Worm (Caenorhabditis elegans) whole organism, L1 larva: Measurements from ENCODE around the gene ZC449.8.

Source experiments
- C04F5.9 ChIP-seq: sonication (generic microtip); optimal IDR thresholded peaks from 2 replicates; lab custom pipeline; 2016; ENCODE audit warnings: missing genetic modification characterization, missing compliant biosample characterization
- C16A3.4 ChIP-seq: fragments of 150-350 bp; optimal IDR thresholded peaks from 2 replicates; lab custom pipeline; 2014; ENCODE audit warnings: missing biosample characterization, missing genetic modification characterization
- F16B12.6 ChIP-seq: fragments of 150-350 bp; optimal IDR thresholded peaks from 2 replicates; lab custom pipeline; 2014; ENCODE audit warnings: missing biosample characterization, missing genetic modification characterization
- Y116A8C.19 ChIP-seq: sonication (generic microtip); optimal IDR thresholded peaks from 2 replicates; lab custom pipeline; 2016; ENCODE audit warnings: missing compliant biosample characterization, missing genetic modification characterization, borderline replicate concordance
- alr-1 ChIP-seq: fragments of 200-800 bp; sonication (Bioruptor generic); optimal IDR thresholded peaks from 2 replicates; lab custom pipeline; 2018; ENCODE audit warnings: borderline replicate concordance, mild to moderate bottlenecking, missing genetic modification characterization, missing compliant biosample characterization
- aly-2 ChIP-seq: fragments of 150-350 bp; optimal IDR thresholded peaks from 2 replicates; lab custom pipeline; 2014; ENCODE audit warnings: missing biosample characterization, missing genetic modification characterization
- ama-1 ChIP-seq: fragments of 150-350 bp; optimal IDR thresholded peaks from 2 replicates; lab custom pipeline; 2014
- blmp-1 ChIP-seq: fragments of 150-350 bp; optimal IDR thresholded peaks from 2 replicates; lab custom pipeline; 2014; ENCODE audit warnings: missing biosample characterization, missing genetic modification characterization
- dpl-1 ChIP-seq, 3 experiments: fragments of 150-350 bp in 2 of 3; sonication (generic microtip) in 1 of 3; optimal IDR thresholded peaks; 2 replicates each; lab custom pipeline; 2014 to 2017; ENCODE audit warnings: missing biosample characterization in 3 of 3, missing genetic modification characterization in 3 of 3, missing genetic modification reagents in 3 of 3
- dsc-1 ChIP-seq: sonication (generic microtip); optimal IDR thresholded peaks from 2 replicates; lab custom pipeline; 2016; ENCODE audit warnings: mild to moderate bottlenecking, missing genetic modification characterization, missing compliant biosample characterization
- efl-1 ChIP-seq, 4 experiments: fragments of 150-350 bp; optimal IDR thresholded peaks in 3 of 4; peaks in 1 of 4; 1 replicate in 1 of 4; 2 replicates in 3 of 4; lab custom pipeline; 2014; ENCODE audit warnings: missing biosample characterization in 2 of 4, missing genetic modification characterization in 2 of 4, missing genetic modification reagents in 2 of 4
- efl-3 ChIP-seq: fragments of 200-800 bp; sonication (Bioruptor generic); optimal IDR thresholded peaks from 2 replicates; lab custom pipeline; 2018; ENCODE audit warnings: mild to moderate bottlenecking, missing genetic modification characterization, missing compliant biosample characterization
- elt-2 ChIP-seq: sonication (generic microtip); optimal IDR thresholded peaks from 2 replicates; lab custom pipeline; 2016; ENCODE audit warnings: missing genetic modification characterization, mild to moderate bottlenecking, inconsistent platforms, missing compliant biosample characterization, missing genetic modification reagents
- grh-1 ChIP-seq: fragments of 200-800 bp; sonication (Bioruptor generic); IDR thresholded peaks from 2 replicates; pipeline ENCODE4 v1.3.6; 2022; ENCODE audit warnings: missing genetic modification reagents, missing genetic modification characterization, missing compliant biosample characterization
- hlh-17 ChIP-seq: fragments of 200-800 bp; sonication (Bioruptor generic); optimal IDR thresholded peaks from 2 replicates; lab custom pipeline; 2018; ENCODE audit warnings: missing genetic modification characterization, mild to moderate bottlenecking, missing compliant biosample characterization, moderate library complexity, borderline replicate concordance
- hpl-2 ChIP-seq: fragments of 150-350 bp; optimal IDR thresholded peaks from 2 replicates; lab custom pipeline; 2014; ENCODE audit warnings: missing biosample characterization, missing genetic modification reagents, missing genetic modification characterization
- isw-1 ChIP-seq: fragments of 200-800 bp; sonication (Bioruptor generic); IDR thresholded peaks from 2 replicates; pipeline ENCODE4 v1.3.6; 2022; ENCODE audit warnings: missing genetic modification characterization, missing compliant biosample characterization
- lin-13 ChIP-seq: fragments of 150-350 bp; optimal IDR thresholded peaks from 2 replicates; lab custom pipeline; 2014; ENCODE audit warnings: missing biosample characterization, missing genetic modification reagents, missing genetic modification characterization
- lin-14 ChIP-seq: fragments of 200-800 bp; sonication (Bioruptor generic); optimal IDR thresholded peaks from 2 replicates; lab custom pipeline; 2018; ENCODE audit warnings: mild to moderate bottlenecking, missing genetic modification characterization, moderate library complexity, missing compliant biosample characterization
- lin-15B ChIP-seq: fragments of 150-350 bp; sonication (generic microtip); optimal IDR thresholded peaks from 3 replicates; lab custom pipeline; 2014; ENCODE audit warnings: missing biosample characterization, missing genetic modification characterization
- lin-35 ChIP-seq, 2 experiments: fragments of 150-350 bp; optimal IDR thresholded peaks; 2 replicates each; lab custom pipeline; 2014; ENCODE audit warnings: missing biosample characterization in 2 of 2, missing genetic modification characterization in 2 of 2, missing genetic modification reagents in 2 of 2
- lir-3 ChIP-seq: sonication (generic microtip); optimal IDR thresholded peaks from 2 replicates; lab custom pipeline; 2016; ENCODE audit warnings: mild to moderate bottlenecking, missing genetic modification characterization, moderate library complexity, missing compliant biosample characterization; ENCODE audit not compliant: poor library complexity
- lsy-2 ChIP-seq, 2 experiments: fragments of 150-350 bp; optimal IDR thresholded peaks; 2 replicates each; lab custom pipeline; 2014; ENCODE audit warnings: missing biosample characterization in 2 of 2, missing genetic modification characterization in 2 of 2
- mab-9 ChIP-seq: fragments of 200-800 bp; sonication (Bioruptor generic); IDR thresholded peaks from 2 replicates; pipeline ENCODE4 v1.3.6; 2022; ENCODE audit warnings: missing genetic modification reagents, missing genetic modification characterization, missing compliant biosample characterization
- mep-1 ChIP-seq: fragments of 150-350 bp; optimal IDR thresholded peaks from 2 replicates; lab custom pipeline; 2014; ENCODE audit warnings: missing biosample characterization, missing genetic modification characterization
- nhr-12 ChIP-seq: sonication (generic microtip); optimal IDR thresholded peaks from 2 replicates; lab custom pipeline; 2017; ENCODE audit warnings: missing biosample characterization, missing genetic modification characterization
- nhr-20 ChIP-seq: sonication (generic microtip); optimal IDR thresholded peaks from 2 replicates; lab custom pipeline; 2016; ENCODE audit warnings: mild to moderate bottlenecking, missing genetic modification characterization, missing compliant biosample characterization
- nhr-237 ChIP-seq: fragments of 150-350 bp; optimal IDR thresholded peaks from 2 replicates; lab custom pipeline; 2014; ENCODE audit warnings: missing biosample characterization, missing genetic modification characterization
- nhr-71 ChIP-seq: sonication (generic microtip); optimal IDR thresholded peaks from 2 replicates; lab custom pipeline; 2016; ENCODE audit warnings: mild to moderate bottlenecking, missing genetic modification characterization, moderate library complexity, missing compliant biosample characterization
- nhr-76 ChIP-seq: sonication (generic microtip); optimal IDR thresholded peaks from 2 replicates; lab custom pipeline; 2017; ENCODE audit warnings: missing biosample characterization, missing genetic modification characterization
- nhr-85 ChIP-seq: sonication (generic microtip); peaks from one replicate; lab custom pipeline; 2016; ENCODE audit warnings: missing genetic modification characterization, inconsistent platforms, missing compliant biosample characterization
- nhr-90 ChIP-seq: sonication (generic microtip); optimal IDR thresholded peaks from 2 replicates; lab custom pipeline; 2016; ENCODE audit warnings: mild to moderate bottlenecking, missing genetic modification characterization, missing compliant biosample characterization; ENCODE audit not compliant: poor library complexity
- pqm-1 ChIP-seq: sonication (generic microtip); optimal IDR thresholded peaks from 3 replicates; lab custom pipeline; 2017; ENCODE audit warnings: missing biosample characterization, missing genetic modification characterization
- skn-1 ChIP-seq: fragments of 150-350 bp; optimal IDR thresholded peaks from 2 replicates; lab custom pipeline; 2014; ENCODE audit warnings: missing biosample characterization, missing genetic modification characterization
- snu-23 ChIP-seq: sonication (generic microtip); optimal IDR thresholded peaks from 2 replicates; lab custom pipeline; 2016; ENCODE audit warnings: missing genetic modification characterization, missing compliant biosample characterization
- sox-4 ChIP-seq: sonication (generic microtip); optimal IDR thresholded peaks from 2 replicates; lab custom pipeline; 2016; ENCODE audit warnings: missing genetic modification characterization, missing compliant biosample characterization
- sptf-1 ChIP-seq: fragments of 150-350 bp; optimal IDR thresholded peaks from 2 replicates; lab custom pipeline; 2014; ENCODE audit warnings: missing biosample characterization, missing genetic modification characterization
- swsn-7 ChIP-seq: sonication (generic microtip); optimal IDR thresholded peaks from 2 replicates; lab custom pipeline; 2016; ENCODE audit warnings: missing genetic modification characterization, missing compliant biosample characterization
- tlp-1 ChIP-seq: fragments of 150-350 bp; optimal IDR thresholded peaks from 2 replicates; lab custom pipeline; 2014; ENCODE audit warnings: missing biosample characterization, missing genetic modification characterization
- unc-130 ChIP-seq: fragments of 150-350 bp; optimal IDR thresholded peaks from 2 replicates; lab custom pipeline; 2017; ENCODE audit warnings: missing biosample characterization, missing genetic modification characterization, inconsistent platforms
- unc-62 ChIP-seq: fragments of 150-350 bp; optimal IDR thresholded peaks from 2 replicates; lab custom pipeline; 2014; ENCODE audit warnings: missing biosample characterization, missing genetic modification reagents, missing genetic modification characterization
- vab-15 ChIP-seq: sonication (generic microtip); optimal IDR thresholded peaks from 2 replicates; lab custom pipeline; 2017; ENCODE audit warnings: missing genotype, mild to moderate bottlenecking, missing genetic modification characterization, missing compliant biosample characterization
- xbp-1 ChIP-seq: sonication (generic microtip); optimal IDR thresholded peaks from 2 replicates; lab custom pipeline; 2016; ENCODE audit warnings: missing genetic modification characterization, missing compliant biosample characterization
- zip-4 ChIP-seq: fragments of 200-800 bp; sonication (Bioruptor generic); optimal IDR thresholded peaks from 2 replicates; lab custom pipeline; 2018; ENCODE audit warnings: mild to moderate bottlenecking, missing genetic modification characterization, moderate library complexity, missing compliant biosample characterization
- ztf-11 ChIP-seq, 2 experiments: sonication (generic microtip); optimal IDR thresholded peaks; 2 replicates each; lab custom pipeline; 2016 to 2017; ENCODE audit warnings: missing genetic modification characterization in 2 of 2, missing biosample characterization in 1 of 2, missing compliant biosample characterization in 1 of 2

Gene ZC449.8

ce11 chrX:5013826-5014225 is 2.0 kb upstream of the ZC449.8 start, which contains the start of gene ZC449.7:
TSS of gene ZC449.7 (plus strand) at chrX:5014074.
- TF ChIP-seq elt-2 (tag; lab: Kevin White, UChicago) (peak; percentile 39), lin-35 (GFP tag; optimal IDR thresholded peaks at IDR 0.05; lab: Kevin White, UChicago) (no peak)

- no peak for TF ChIP-seq ztf-11 (tag; optimal IDR thresholded peaks at IDR 0.05; lab: Kevin White, UChicago)
- no peak for TF ChIP-seq hlh-17 (GFP tag; lab: Kevin White, UChicago)
- TF ChIP-seq nhr-237 (tag; lab: Kevin White, UChicago) = no peak
- TF ChIP-seq tlp-1 (tag; lab: Kevin White, UChicago) = no peak
- TF ChIP-seq isw-1 (GFP tag; lab: Robert Waterston, UW) = no peak
- no peak for TF ChIP-seq pqm-1 (tag; lab: Kevin White, UChicago)
- TF ChIP-seq mab-9 = no peak
- TF ChIP-seq, all 84 proteins: peak for 0
Observed at ce11 chrX:5017591-5017990, 1.7 kb downstream of the ZC449.8 start, which contains the start of gene sek-3. TSS of gene sek-3 (plus strand) at chrX:5017891.

- TF ChIP-seq lin-13 (no peak), sox-4 (tag; lab: Kevin White, UChicago) (no peak), elt-2 (tag; lab: Kevin White, UChicago) (peak; percentile 16), sptf-1 (tag; lab: Kevin White, UChicago) (no peak), blmp-1 (tag; lab: Kevin White, UChicago) (peak; percentile 30), lsy-2 (tag; optimal IDR thresholded peaks at IDR 0.05; lab: Kevin White, UChicago) (peak in 1 of 2 experiments; percentile 45), Y116A8C.19 (tag; lab: Kevin White, UChicago) (no peak), vab-15 (no peak), skn-1 (peak; percentile 46), nhr-20 (tag; lab: Kevin White, UChicago) (no peak), nhr-85 (tag; lab: Kevin White, UChicago) (no peak), dpl-1 (GFP tag; optimal IDR thresholded peaks at IDR 0.05; lab: Kevin White, UChicago) (peak in 1 of 3 experiments; percentile 6), snu-23 (GFP tag; lab: Kevin White, UChicago) (peak; percentile 47), swsn-7 (peak; percentile 18), nhr-76 (tag; lab: Kevin White, UChicago) (no peak), C04F5.9 (tag; lab: Kevin White, UChicago) (no peak), C16A3.4 (peak; percentile 35), nhr-71 (tag; lab: Kevin White, UChicago) (peak; percentile 37), zip-4 (no peak), lin-15B (no peak), efl-3 (GFP tag; lab: Kevin White, UChicago) (no peak), nhr-90 (tag; lab: Kevin White, UChicago) (no peak), alr-1 (tag; lab: Kevin White, UChicago) (no peak), pqm-1 (tag; lab: Kevin White, UChicago) (no peak), nhr-12 (tag; lab: Kevin White, UChicago) (no peak), aly-2 (tag; lab: Kevin White, UChicago) (no peak), mep-1 (tag; lab: Kevin White, UChicago) (peak; percentile 50), hpl-2 (peak; percentile 8), unc-130 (tag; lab: Kevin White, UChicago) (peak; percentile 21), efl-1 (optimal IDR thresholded peaks at IDR 0.05; lab: Kevin White, UChicago) (peak in 1 of 2 experiments; percentile 44), efl-1 (GFP tag; optimal IDR thresholded peaks at IDR 0.05 in 1 of 2; lab: Kevin White, UChicago) (peak in 1 of 2 experiments; percentile 0), grh-1 (GFP tag; lab: Robert Waterston, UW) (no peak), lin-35 (GFP tag; optimal IDR thresholded peaks at IDR 0.05; lab: Kevin White, UChicago) (peak in 1 of 2 experiments; percentile 49), xbp-1 (peak; percentile 17), F16B12.6 (tag; lab: Kevin White, UChicago) (peak; percentile 75), dsc-1 (tag; lab: Kevin White, UChicago) (no peak), lin-14 (peak; percentile 56), lir-3 (no peak), unc-62 (GFP tag; lab: Kevin White, UChicago) (no peak), ama-1 (lab: Kevin White, UChicago) (no peak)
- TF ChIP-seq, all 84 proteins: peak for 17
Observed at ce11 chrX:5018062-5018653, 2.3 kb downstream of the ZC449.8 start.
